Worm (Caenorhabditis elegans) whole organism, young adult: ENCODE data around the gene C56C10.7.
A peak's percentile ranks its signal among the peaks of the same experiment; 100 is the strongest.

ENCODE experiments used
- B0261.1 ChIP-seq: sonication (generic microtip); optimal IDR thresholded peaks from 2 replicates; lab custom pipeline; 2016; ENCODE audit warnings: mild to moderate bottlenecking, missing genetic modification characterization, moderate library complexity, missing compliant biosample characterization
- B0336.3 ChIP-seq: fragments of 200-800 bp; sonication (Bioruptor generic); IDR thresholded peaks from 2 replicates; pipeline ENCODE4 v1.3.6; 2022; ENCODE audit warnings: missing genetic modification characterization, missing compliant biosample characterization
- F22D6.2 ChIP-seq: sonication (generic microtip); optimal IDR thresholded peaks from 2 replicates; lab custom pipeline; 2016; ENCODE audit warnings: mild to moderate bottlenecking, missing genetic modification characterization, missing compliant biosample characterization
- F23B12.7 ChIP-seq: sonication (generic microtip); optimal IDR thresholded peaks from 2 replicates; lab custom pipeline; 2017; ENCODE audit warnings: missing genetic modification characterization, mild to moderate bottlenecking, missing compliant biosample characterization, antibody characterized with exemption, moderate library complexity; ENCODE audit not compliant: insufficient read depth
- F37B4.10 ChIP-seq: fragments of 200-800 bp; sonication (Bioruptor generic); IDR thresholded peaks from 2 replicates; pipeline ENCODE4 v1.3.6; 2022; ENCODE audit warnings: missing genetic modification characterization, missing compliant biosample characterization
- F39B2.1 ChIP-seq: fragments of 200-800 bp; sonication (Bioruptor generic); IDR thresholded peaks from 2 replicates; pipeline ENCODE4 v1.3.6; 2022; ENCODE audit warnings: missing genetic modification reagents, missing genetic modification characterization, missing compliant biosample characterization
- K11D2.4 ChIP-seq: fragments of 200-800 bp; sonication (Bioruptor generic); IDR thresholded peaks from 2 replicates; pipeline ENCODE4 v1.3.6; 2022; ENCODE audit warnings: missing genetic modification reagents, missing genetic modification characterization, missing compliant biosample characterization
- Y53G8AR.9 ChIP-seq: fragments of 200-800 bp; sonication (Bioruptor generic); conservative IDR thresholded peaks from 2 replicates; pipeline ENCODE4 v1.3.6; 2022; ENCODE audit warnings: missing genetic modification reagents, missing genetic modification characterization, missing compliant biosample characterization
- Y95B8A.8 ChIP-seq: fragments of 200-800 bp; sonication (Bioruptor generic); IDR thresholded peaks from 2 replicates; pipeline ENCODE4 v1.3.6; 2022; ENCODE audit warnings: missing genetic modification reagents, missing genetic modification characterization, missing compliant biosample characterization
- akir-1 ChIP-seq: fragments of 200-800 bp; sonication (Bioruptor generic); optimal IDR thresholded peaks from 2 replicates; lab custom pipeline; 2018; ENCODE audit warnings: mild to moderate bottlenecking, missing genetic modification characterization, moderate library complexity, missing compliant biosample characterization
- ama-1 ChIP-seq, 3 experiments: fragments of 150-350 bp in 1 of 3; sonication (generic microtip) in 2 of 3; optimal IDR thresholded peaks; 2 replicates each; lab custom pipeline; 2014 to 2018; ENCODE audit warnings: missing biosample characterization in 2 of 3, missing genetic modification characterization in 2 of 3, missing genetic modification reagents in 2 of 3
- aptf-2 ChIP-seq: fragments of 200-800 bp; sonication (Bioruptor generic); conservative IDR thresholded peaks from 2 replicates; pipeline ENCODE4 v1.3.6; 2022; ENCODE audit warnings: missing genetic modification reagents, missing genetic modification characterization, missing compliant biosample characterization
- aptf-3 ChIP-seq: fragments of 200-800 bp; sonication (Bioruptor generic); IDR thresholded peaks from 2 replicates; pipeline ENCODE4 v1.3.6; 2022; ENCODE audit warnings: missing genetic modification characterization, missing compliant biosample characterization
- bed-2 ChIP-seq: fragments of 200-800 bp; sonication (Bioruptor generic); IDR thresholded peaks from 2 replicates; pipeline ENCODE4 v1.3.6; 2022; ENCODE audit warnings: missing genetic modification reagents, missing genetic modification characterization, missing compliant biosample characterization
- cebp-1 ChIP-seq, 2 experiments: fragments of 200-800 bp in 1 of 2; sonication (Bioruptor generic) in 1 of 2; sonication (generic microtip) in 1 of 2; IDR thresholded peaks in 1 of 2; optimal IDR thresholded peaks in 1 of 2; 2 replicates each; pipeline versions ENCODE4 v1.3.6 to Lab custom; 2017 to 2022; ENCODE audit warnings: missing compliant biosample characterization in 2 of 2, missing genetic modification characterization in 2 of 2, mild to moderate bottlenecking in 1 of 2, missing genetic modification reagents in 1 of 2, moderate library complexity in 1 of 2
- ceh-100 ChIP-seq: fragments of 200-800 bp; sonication (Bioruptor generic); IDR thresholded peaks from 2 replicates; pipeline ENCODE4 v1.3.6; 2022; ENCODE audit warnings: missing genetic modification reagents, missing genetic modification characterization, missing compliant biosample characterization
- ceh-27 ChIP-seq: fragments of 200-800 bp; sonication (Bioruptor generic); optimal IDR thresholded peaks from 2 replicates; lab custom pipeline; 2018; ENCODE audit warnings: mild to moderate bottlenecking, missing genetic modification characterization, moderate library complexity, missing compliant biosample characterization
- ceh-79 ChIP-seq: sonication (generic microtip); optimal IDR thresholded peaks from 2 replicates; lab custom pipeline; 2017; ENCODE audit warnings: mild to moderate bottlenecking, missing genetic modification characterization, missing compliant biosample characterization
- die-1 ChIP-seq: sonication (generic microtip); optimal IDR thresholded peaks from 2 replicates; lab custom pipeline; 2016; ENCODE audit warnings: missing genotype, mild to moderate bottlenecking, missing genetic modification characterization, missing compliant biosample characterization
- dox-1 ChIP-seq: fragments of 200-800 bp; sonication (Bioruptor generic); IDR thresholded peaks from 2 replicates; pipeline ENCODE4 v1.3.6; 2022; ENCODE audit warnings: missing genetic modification reagents, missing genetic modification characterization, missing compliant biosample characterization
- dpff-1 ChIP-seq: sonication (generic microtip); optimal IDR thresholded peaks from 2 replicates; lab custom pipeline; 2017; ENCODE audit warnings: mild to moderate bottlenecking, missing genetic modification characterization, missing compliant biosample characterization
- dpl-1 ChIP-seq: fragments of 150-350 bp; optimal IDR thresholded peaks from 2 replicates; lab custom pipeline; 2014; ENCODE audit warnings: missing biosample characterization, missing genetic modification reagents, missing genetic modification characterization
- ets-4 ChIP-seq: fragments of 200-800 bp; sonication (Bioruptor generic); optimal IDR thresholded peaks from 2 replicates; lab custom pipeline; 2018; ENCODE audit warnings: mild to moderate bottlenecking, missing genetic modification characterization, missing compliant biosample characterization
- fkh-3 ChIP-seq: sonication (generic microtip); optimal IDR thresholded peaks from 2 replicates; lab custom pipeline; 2016; ENCODE audit warnings: mild to moderate bottlenecking, missing genetic modification characterization, missing compliant biosample characterization
- gei-17 ChIP-seq: fragments of 200-800 bp; sonication (Bioruptor generic); optimal IDR thresholded peaks from 2 replicates; lab custom pipeline; 2018; ENCODE audit warnings: mild to moderate bottlenecking, missing genetic modification characterization, missing compliant biosample characterization
- hlh-12 ChIP-seq: sonication (generic microtip); optimal IDR thresholded peaks from 2 replicates; lab custom pipeline; 2016; ENCODE audit warnings: missing genetic modification characterization, missing compliant biosample characterization
- hmg-1.2 ChIP-seq: fragments of 200-800 bp; sonication (Bioruptor generic); IDR thresholded peaks from 2 replicates; pipeline ENCODE4 v1.3.6; 2022; ENCODE audit warnings: missing genetic modification reagents, missing genetic modification characterization, missing compliant biosample characterization
- hsf-1 ChIP-seq: fragments of 200-800 bp; sonication (Bioruptor generic); IDR thresholded peaks from 2 replicates; pipeline ENCODE4 v1.3.6; 2022; ENCODE audit warnings: missing genetic modification reagents, missing genetic modification characterization, missing compliant biosample characterization
- let-526 ChIP-seq: fragments of 200-800 bp; sonication (Bioruptor generic); IDR thresholded peaks from 2 replicates; pipeline ENCODE4 v1.3.6; 2022; ENCODE audit warnings: missing genetic modification reagents, missing genetic modification characterization, missing compliant biosample characterization
- lin-26 ChIP-seq: fragments of 200-800 bp; sonication (Bioruptor generic); IDR thresholded peaks from 2 replicates; pipeline ENCODE4 v1.3.6; 2022; ENCODE audit warnings: missing genetic modification reagents, missing genetic modification characterization, missing compliant biosample characterization
- lir-1 ChIP-seq: fragments of 200-800 bp; sonication (Bioruptor generic); conservative IDR thresholded peaks from 2 replicates; pipeline ENCODE4 v1.3.6; 2022; ENCODE audit warnings: missing genetic modification reagents, missing genetic modification characterization, missing compliant biosample characterization
- lsl-1 ChIP-seq: fragments of 200-800 bp; sonication (Bioruptor generic); optimal IDR thresholded peaks from 2 replicates; lab custom pipeline; 2018; ENCODE audit warnings: mild to moderate bottlenecking, missing genetic modification characterization, moderate library complexity, missing compliant biosample characterization
- mel-28 ChIP-seq: sonication (generic microtip); optimal IDR thresholded peaks from 2 replicates; lab custom pipeline; 2016; ENCODE audit warnings: borderline replicate concordance, mild to moderate bottlenecking, missing genetic modification characterization, missing compliant biosample characterization
- mes-4 ChIP-seq: sonication (generic microtip); optimal IDR thresholded peaks from 2 replicates; lab custom pipeline; 2016; ENCODE audit warnings: missing genotype, missing genetic modification characterization, missing compliant biosample characterization
- nfya-1 ChIP-seq: sonication (generic microtip); optimal IDR thresholded peaks from 2 replicates; lab custom pipeline; 2017; ENCODE audit warnings: antibody characterized with exemption, missing compliant biosample characterization, missing genetic modification characterization, borderline replicate concordance; ENCODE audit not compliant: insufficient read depth
- nfyb-1 ChIP-seq: fragments of 200-800 bp; sonication (Bioruptor generic); IDR thresholded peaks from 2 replicates; pipeline ENCODE4 v1.3.6; 2022; ENCODE audit warnings: missing genetic modification reagents, missing genetic modification characterization, missing compliant biosample characterization
- nhr-179 ChIP-seq: sonication (generic microtip); optimal IDR thresholded peaks from 2 replicates; lab custom pipeline; 2016; ENCODE audit warnings: mild to moderate bottlenecking, missing genetic modification characterization, missing compliant biosample characterization
- nhr-90 ChIP-seq: sonication (generic microtip); optimal IDR thresholded peaks from 2 replicates; lab custom pipeline; 2016; ENCODE audit warnings: missing genotype, mild to moderate bottlenecking, missing genetic modification characterization, missing compliant biosample characterization
- pbrm-1 ChIP-seq: fragments of 200-800 bp; sonication (Bioruptor generic); IDR thresholded peaks from 2 replicates; pipeline ENCODE4 v1.3.6; 2022; ENCODE audit warnings: missing genetic modification reagents, missing genetic modification characterization, missing compliant biosample characterization
- rcor-1 ChIP-seq: fragments of 200-800 bp; sonication (Bioruptor generic); IDR thresholded peaks from 2 replicates; pipeline ENCODE4 v1.3.6; 2022; ENCODE audit warnings: missing genetic modification reagents, missing genetic modification characterization, missing compliant biosample characterization
- sdz-38 ChIP-seq: sonication (generic microtip); optimal IDR thresholded peaks from 2 replicates; lab custom pipeline; 2016; ENCODE audit warnings: missing genotype, missing genetic modification characterization, missing compliant biosample characterization
- sea-2 ChIP-seq: fragments of 200-800 bp; sonication (Bioruptor generic); IDR thresholded peaks from 2 replicates; pipeline ENCODE4 v1.3.6; 2022; ENCODE audit warnings: missing genetic modification characterization, missing compliant biosample characterization
- tbp1 ChIP-seq: fragments of 200-800 bp; sonication (Bioruptor generic); optimal IDR thresholded peaks from 2 replicates; lab custom pipeline; 2018; ENCODE audit warnings: mild to moderate bottlenecking, missing genetic modification characterization, missing compliant biosample characterization
- tlf-1 ChIP-seq: fragments of 200-800 bp; sonication (Bioruptor generic); optimal IDR thresholded peaks from 2 replicates; lab custom pipeline; 2018; ENCODE audit warnings: mild to moderate bottlenecking, missing genetic modification characterization, missing compliant biosample characterization
- zim-3 ChIP-seq: sonication (generic microtip); optimal IDR thresholded peaks from 2 replicates; lab custom pipeline; 2017; ENCODE audit warnings: mild to moderate bottlenecking, missing genetic modification characterization, moderate library complexity, missing compliant biosample characterization
- ztf-25 ChIP-seq: fragments of 200-800 bp; sonication (Bioruptor generic); IDR thresholded peaks from 2 replicates; pipeline ENCODE4 v1.3.6; 2022; ENCODE audit warnings: missing genetic modification reagents, missing genetic modification characterization, missing compliant biosample characterization

Gene C56C10.7

DNA sequence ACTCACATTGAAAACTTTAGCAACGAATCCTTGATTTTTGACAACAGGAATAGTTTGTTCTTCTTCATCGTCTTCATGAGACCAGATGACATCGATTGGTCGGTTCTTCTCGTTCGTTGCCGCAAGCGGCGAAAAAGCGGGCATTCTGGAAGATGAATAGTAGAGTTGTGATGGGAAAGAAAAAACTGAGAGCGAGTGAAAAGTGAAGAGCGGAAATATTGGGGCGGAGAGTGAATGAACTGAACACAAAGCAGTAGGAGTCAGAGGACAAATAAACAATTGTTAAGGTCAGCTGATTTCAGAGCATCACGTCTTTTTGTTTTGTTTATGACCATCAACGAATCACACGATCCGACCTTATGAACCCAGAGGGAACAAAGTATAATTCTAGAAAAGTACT lies 26.1 kb downstream of the C56C10.7 start, which contains the start of gene F18C5.10:
F18C5.10 (minus strand) TSS at position 145 of the 400 bp plus-strand sequence.
- TF ChIP-seq F23B12.7 (tag; lab: Kevin White, UChicago) (no peak), mel-28 (tag; lab: Kevin White, UChicago) (no peak), pbrm-1 (GFP tag; lab: Robert Waterston, UW) (no peak; the same call in 1 of the 2 replicates), lir-1 (no peak), let-526 (GFP tag; lab: Robert Waterston, UW) (0 out of 2 replicates have a peak, but pooled peaks have one; percentile 47), K11D2.4 (GFP tag; lab: Robert Waterston, UW) (no peak), fkh-3 (tag; lab: Kevin White, UChicago) (no peak), sdz-38 (no peak), nhr-90 (tag; lab: Kevin White, UChicago) (no peak), nfya-1 (tag; lab: Kevin White, UChicago) (no peak), ama-1 (optimal IDR thresholded peaks at IDR 0.05; lab: Kevin White, UChicago) (peak; percentile 89), ama-1 (GFP tag; optimal IDR thresholded peaks at IDR 0.05; lab: Kevin White, UChicago) (no peak), gei-17 (GFP tag; lab: Kevin White, UChicago) (no peak), hsf-1 (GFP tag; lab: Robert Waterston, UW) (0 out of 2 replicates have a peak, but pooled peaks have one; percentile 47), ceh-100 (GFP tag; lab: Robert Waterston, UW) (no peak), akir-1 (GFP tag; lab: Kevin White, UChicago) (no peak), cebp-1 (GFP tag; IDR thresholded peaks at IDR 0.05; lab: Robert Waterston, UW) (no peak), cebp-1 (tag; optimal IDR thresholded peaks at IDR 0.05; lab: Kevin White, UChicago) (peak; percentile 45), dpl-1 (GFP tag; lab: Kevin White, UChicago) (no peak), hmg-1.2 (GFP tag; lab: Robert Waterston, UW) (no peak), tlf-1 (GFP tag; lab: Kevin White, UChicago) (no peak)

DNA sequence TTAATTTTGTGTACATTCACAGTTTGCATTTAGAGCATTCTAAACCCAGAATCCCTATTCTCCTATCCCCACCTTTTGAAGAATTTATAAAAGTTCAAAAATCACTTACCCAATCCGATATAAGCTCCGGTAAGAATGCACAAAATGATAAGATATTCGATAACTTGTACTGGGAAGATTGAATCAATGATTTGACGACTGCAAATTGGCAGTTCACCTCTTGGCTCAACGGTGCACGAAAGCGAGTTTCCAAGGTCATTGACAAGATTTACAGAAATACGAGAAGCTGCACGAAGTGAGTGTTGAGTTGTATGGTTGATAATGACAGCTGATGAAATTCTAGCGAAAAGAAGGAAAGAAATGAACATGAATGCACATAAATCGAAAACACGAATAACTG lies 27.1 kb downstream of the C56C10.7 start:
- TF ChIP-seq B0261.1 (tag; lab: Kevin White, UChicago) (no peak), nhr-179 (tag; lab: Kevin White, UChicago) (no peak), tbp1 (no peak), lsl-1 (no peak), F22D6.2 (tag; lab: Kevin White, UChicago) (no peak), F39B2.1 (GFP tag; lab: Robert Waterston, UW) (no peak), F37B4.10 (GFP tag; lab: Robert Waterston, UW) (no peak), sea-2 (GFP tag; lab: Robert Waterston, UW) (no peak), hlh-12 (tag; lab: Kevin White, UChicago) (no peak), ets-4 (no peak), aptf-2 (no peak), bed-2 (GFP tag; lab: Robert Waterston, UW) (no peak), sdz-38 (no peak), B0336.3 (GFP tag; lab: Robert Waterston, UW) (no peak), ceh-27 (no peak), lin-26 (no peak)

DNA sequence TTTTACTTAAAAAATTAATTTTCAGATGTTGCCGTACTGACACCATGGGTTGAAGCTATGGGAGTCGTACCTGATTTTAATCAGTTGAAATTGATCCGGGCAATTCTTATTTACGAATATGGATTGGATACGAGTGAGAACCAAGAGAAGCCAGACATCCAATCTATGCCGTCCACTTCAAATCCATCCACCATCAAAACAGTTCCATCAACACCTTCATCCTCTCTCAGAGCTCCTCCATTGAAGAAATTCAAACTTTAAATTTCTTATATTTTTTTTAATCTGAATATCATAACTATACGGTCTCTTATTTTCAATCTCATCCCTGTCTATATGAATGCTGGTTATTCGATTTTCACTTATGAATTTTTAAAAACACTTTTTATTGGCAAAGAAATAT lies 28.5 kb downstream of the C56C10.7 start:
- TF ChIP-seq dpff-1 (tag; lab: Kevin White, UChicago) (no peak), dox-1 (0 out of 2 replicates have a peak, but pooled peaks have one; percentile 18), zim-3 (no peak), die-1 (no peak), ztf-25 (GFP tag; lab: Robert Waterston, UW) (no peak), aptf-2 (no peak), Y95B8A.8 (0 out of 2 replicates have a peak, but pooled peaks have one; percentile 27), ama-1 (optimal IDR thresholded peaks at IDR 0.05; lab: Kevin White, UChicago) (peak; percentile 75), ama-1 (GFP tag; optimal IDR thresholded peaks at IDR 0.05; lab: Kevin White, UChicago) (no peak), Y53G8AR.9 (GFP tag; lab: Robert Waterston, UW) (peak; percentile 79), nfyb-1 (GFP tag; lab: Robert Waterston, UW) (peak; percentile 73), pbrm-1 (GFP tag; lab: Robert Waterston, UW) (0 out of 2 replicates have a peak, but pooled peaks have one; percentile 32), mes-4 (tag; lab: Kevin White, UChicago) (no peak), ceh-79 (tag; lab: Kevin White, UChicago) (no peak), aptf-3 (GFP tag; lab: Robert Waterston, UW) (no peak), lir-1 (peak; percentile 34; the same call in 1 of the 2 replicates), hmg-1.2 (GFP tag; lab: Robert Waterston, UW) (peak; percentile 26; the same call in 1 of the 2 replicates), rcor-1 (GFP tag; lab: Robert Waterston, UW) (no peak)
